Worm (Caenorhabditis elegans): ENCODE data around the gene srw-90.
"Not testable (repeated sequence)": the region's sequence is repeated elsewhere in the genome, so short reads cannot be mapped to it uniquely, and the experiment has no call there.

DNA sequence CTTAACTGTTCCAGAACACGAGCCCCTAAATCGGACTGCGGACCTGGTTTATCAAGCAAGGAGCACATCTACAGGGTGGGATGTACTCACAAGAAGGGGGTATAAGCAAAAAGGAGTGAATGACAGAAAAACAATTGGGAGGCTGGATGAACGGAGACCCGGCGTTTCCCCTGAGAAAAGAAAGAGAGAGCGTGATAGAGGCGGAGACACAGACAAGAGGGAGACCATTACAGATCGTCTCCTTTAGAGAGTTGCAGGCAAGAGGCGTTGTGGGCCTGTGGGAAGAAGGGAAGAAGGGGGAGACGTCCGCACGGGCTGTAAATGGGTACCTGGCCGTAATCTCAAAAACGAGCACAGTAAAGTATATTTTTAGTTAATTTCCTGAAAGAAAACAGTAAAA is 8.0 kb upstream of the srw-90 start, which contains the start of gene Y46H3C.7:
- not testable (repeated sequence) for TF ChIP-seq elt-3 (tag; optimal IDR thresholded peaks at IDR 0.05); mls-2 (tag; optimal IDR thresholded peaks at IDR 0.05); pha-4 (tag; optimal IDR thresholded peaks at IDR 0.05); lin-32 (GFP tag; optimal IDR thresholded peaks at IDR 0.05); nhr-12 (tag; optimal IDR thresholded peaks at IDR 0.05); unc-120 (tag; optimal IDR thresholded peaks at IDR 0.05; ENCODE audit: poor library complexity, severe bottlenecking)

Data from whole organism, mixed stage, embryonic.